Fruit fly (Drosophila melanogaster) whole organism, embryonic: ENCODE results near the gene CG17778.

ENCODE experiments used
- Atf-2 ChIP-seq: fragments of 200-800 bp; sonication (Bioruptor generic); optimal IDR thresholded peaks from 2 replicates; lab custom pipeline; 2016; ENCODE audit warnings: missing biosample characterization, missing genetic modification characterization
- Blimp-1 ChIP-seq: fragments of 200-800 bp; sonication (Bioruptor generic); optimal IDR thresholded peaks from 3 replicates; lab custom pipeline; 2018; ENCODE audit warnings: missing biosample characterization, missing genetic modification characterization, mild to moderate bottlenecking, moderate library complexity, missing genetic modification reagents
- CG1024 ChIP-seq: fragments of 200-800 bp; sonication (Bioruptor generic); IDR thresholded peaks from 2 replicates; pipeline ENCODE4 v1.3.6; 2022; ENCODE audit warnings: missing biosample characterization, missing genetic modification characterization
- CG10543 ChIP-seq: fragments of 200-800 bp; sonication (Bioruptor generic); optimal IDR thresholded peaks from 3 replicates; lab custom pipeline; 2017; ENCODE audit warnings: missing biosample characterization, mild to moderate bottlenecking, missing genetic modification characterization, moderate library complexity
- CG11560 ChIP-seq: fragments of 200-800 bp; sonication (Bioruptor generic); IDR thresholded peaks from 3 replicates; pipeline ENCODE4 v1.3.6; 2022; ENCODE audit warnings: missing biosample characterization, missing genetic modification characterization
- CG12299 ChIP-seq: fragments of 200-800 bp; sonication (Bioruptor generic); optimal IDR thresholded peaks from 2 replicates; lab custom pipeline; 2018; ENCODE audit warnings: missing biosample characterization, mild to moderate bottlenecking, missing genetic modification characterization
- CG13296 ChIP-seq: fragments of 200-800 bp; sonication (Bioruptor generic); optimal IDR thresholded peaks from 3 replicates; lab custom pipeline; 2018; ENCODE audit warnings: missing biosample characterization, mild to moderate bottlenecking, missing genetic modification characterization
- CG14014 ChIP-seq: fragments of 200-800 bp; sonication (Bioruptor generic); IDR thresholded peaks from 2 replicates; pipeline ENCODE4 v1.3.6; 2022; ENCODE audit warnings: missing biosample characterization, missing genetic modification characterization
- CG17186 ChIP-seq: fragments of 200-800 bp; sonication (Bioruptor generic); optimal IDR thresholded peaks from 3 replicates; lab custom pipeline; 2017; ENCODE audit warnings: missing biosample characterization, missing genetic modification reagents, missing genetic modification characterization
- CG2116 ChIP-seq: fragments of 200-800 bp; sonication (Bioruptor generic); optimal IDR thresholded peaks from 3 replicates; lab custom pipeline; 2018; ENCODE audit warnings: missing biosample characterization, mild to moderate bottlenecking, missing genetic modification characterization
- CG2889 ChIP-seq: fragments of 200-800 bp; sonication (Bioruptor generic); IDR thresholded peaks from 3 replicates; pipeline ENCODE4 v1.3.6; 2022; ENCODE audit warnings: missing biosample characterization, missing genetic modification characterization
- CG30431 ChIP-seq: fragments of 200-800 bp; sonication (Bioruptor generic); optimal IDR thresholded peaks from 2 replicates; lab custom pipeline; 2017; ENCODE audit warnings: missing biosample characterization, missing genetic modification characterization
- CG31388 ChIP-seq: fragments of 200-800 bp; sonication (Bioruptor generic); optimal IDR thresholded peaks from 2 replicates; lab custom pipeline; 2016; ENCODE audit warnings: missing biosample characterization, missing genetic modification characterization
- CG33557 ChIP-seq: fragments of 200-800 bp; sonication (Bioruptor generic); optimal IDR thresholded peaks from 2 replicates; lab custom pipeline; 2019; ENCODE audit warnings: missing biosample characterization, mild to moderate bottlenecking, missing genetic modification characterization, moderate library complexity
- CG4707 ChIP-seq: fragments of 200-800 bp; sonication (Bioruptor generic); optimal IDR thresholded peaks from 2 replicates; lab custom pipeline; 2018; ENCODE audit warnings: missing biosample characterization, mild to moderate bottlenecking, missing genetic modification characterization, moderate library complexity
- CG4854 ChIP-seq: fragments of 200-800 bp; sonication (Bioruptor generic); optimal IDR thresholded peaks from 2 replicates; lab custom pipeline; 2016; ENCODE audit warnings: missing biosample characterization, missing genetic modification characterization, inconsistent platforms
- CG7357 ChIP-seq: fragments of 200-800 bp; sonication (Bioruptor generic); IDR thresholded peaks from 3 replicates; pipeline ENCODE4 v1.3.6; 2022; ENCODE audit warnings: missing biosample characterization, missing genetic modification characterization
- CG8765 ChIP-seq: fragments of 200-800 bp; sonication (Bioruptor generic); IDR thresholded peaks from 2 replicates; pipeline ENCODE4 v1.3.6; 2022; ENCODE audit warnings: missing biosample characterization, missing genetic modification characterization
- CG9215 ChIP-seq: fragments of 200-800 bp; sonication (Bioruptor generic); IDR thresholded peaks from 2 replicates; pipeline ENCODE4 v1.3.6; 2022; ENCODE audit warnings: missing biosample characterization, missing genetic modification characterization
- Dip3 ChIP-seq: fragments of 200-800 bp; sonication (Bioruptor generic); optimal IDR thresholded peaks from 3 replicates; lab custom pipeline; 2016; ENCODE audit warnings: missing biosample characterization, missing genetic modification characterization
- ERR ChIP-seq: fragments of 200-800 bp; sonication (Bioruptor generic); optimal IDR thresholded peaks from 2 replicates; lab custom pipeline; 2016; ENCODE audit warnings: missing biosample characterization, missing genetic modification characterization
- Fer3 ChIP-seq: fragments of 200-800 bp; sonication (Bioruptor generic); optimal IDR thresholded peaks from 2 replicates; lab custom pipeline; 2018; ENCODE audit warnings: missing biosample characterization, mild to moderate bottlenecking, missing genetic modification characterization, moderate library complexity
- GATAe ChIP-seq: fragments of 200-800 bp; sonication (Bioruptor generic); conservative IDR thresholded peaks from 2 replicates; pipeline ENCODE4 v1.3.6; 2022; ENCODE audit warnings: missing biosample characterization, missing genetic modification characterization
- HmgD ChIP-seq: fragments of 200-800 bp; sonication (Bioruptor generic); optimal IDR thresholded peaks from 3 replicates; lab custom pipeline; 2016; ENCODE audit warnings: missing biosample characterization, missing genetic modification characterization
- Nf-YA ChIP-seq: fragments of 200-800 bp; sonication (Bioruptor generic); IDR thresholded peaks from 2 replicates; pipeline ENCODE4 v1.3.6; 2022; ENCODE audit warnings: missing biosample characterization, missing genetic modification characterization
- Opbp ChIP-seq: fragments of 200-800 bp; sonication (Bioruptor generic); IDR thresholded peaks from 3 replicates; pipeline ENCODE4 v1.3.6; 2022; ENCODE audit warnings: missing biosample characterization, missing genetic modification characterization; ENCODE audit not compliant: partially characterized antibody
- Pdp1 ChIP-seq, 2 experiments: fragments of 200-800 bp; sonication (Bioruptor generic); optimal IDR thresholded peaks; 3 replicates each; lab custom pipeline; 2016; ENCODE audit warnings: missing biosample characterization in 2 of 2, missing genetic modification characterization in 2 of 2, mild to moderate bottlenecking in 1 of 2, moderate library complexity in 1 of 2
- Ravus ChIP-seq: fragments of 200-800 bp; sonication (Bioruptor generic); IDR thresholded peaks from 2 replicates; pipeline ENCODE4 v1.3.6; 2022; ENCODE audit warnings: missing biosample characterization, missing genetic modification characterization
- Side ChIP-seq: fragments of 200-800 bp; sonication (Bioruptor generic); optimal IDR thresholded peaks from 2 replicates; lab custom pipeline; 2016; ENCODE audit warnings: missing biosample characterization, missing genetic modification characterization
- Ssrp ChIP-seq: fragments of 200-800 bp; sonication (Bioruptor generic); optimal IDR thresholded peaks from 2 replicates; lab custom pipeline; 2018; ENCODE audit warnings: missing biosample characterization, mild to moderate bottlenecking, missing genetic modification characterization, moderate library complexity
- Usf ChIP-seq: fragments of 200-800 bp; sonication (Bioruptor generic); optimal IDR thresholded peaks from 2 replicates; lab custom pipeline; 2017; ENCODE audit warnings: missing genotype, missing biosample characterization, missing genetic modification characterization
- ab ChIP-seq: fragments of 200-800 bp; sonication (Bioruptor generic); optimal IDR thresholded peaks from 2 replicates; lab custom pipeline; 2016; ENCODE audit warnings: missing biosample characterization, missing genetic modification characterization
- ac ChIP-seq: fragments of 200-800 bp; sonication (Bioruptor generic); optimal IDR thresholded peaks from 3 replicates; lab custom pipeline; 2017; ENCODE audit warnings: missing biosample characterization, mild to moderate bottlenecking, missing genetic modification characterization
- br ChIP-seq: fragments of >200 bp; optimal IDR thresholded peaks from 2 replicates; lab custom pipeline; 2017
- dati ChIP-seq: fragments of 200-800 bp; sonication (Bioruptor generic); IDR thresholded peaks from 2 replicates; pipeline ENCODE4 v1.3.6; 2022; ENCODE audit warnings: missing biosample characterization, missing genetic modification characterization
- dm ChIP-seq: fragments of 200-800 bp; sonication (Bioruptor generic); optimal IDR thresholded peaks from 3 replicates; lab custom pipeline; 2016; ENCODE audit warnings: missing biosample characterization, missing genetic modification characterization
- fd96Cb ChIP-seq: fragments of 200-800 bp; sonication (Bioruptor generic); optimal IDR thresholded peaks from 2 replicates; lab custom pipeline; 2018; ENCODE audit warnings: missing biosample characterization, mild to moderate bottlenecking, missing genetic modification characterization, moderate library complexity
- ftz-f1 ChIP-seq: fragments of 200-800 bp; sonication (Bioruptor generic); optimal IDR thresholded peaks from 2 replicates; lab custom pipeline; 2016; ENCODE audit warnings: missing biosample characterization, missing genetic modification characterization
- grau ChIP-seq: fragments of 200-800 bp; optimal IDR thresholded peaks from 3 replicates; lab custom pipeline; 2019; ENCODE audit warnings: missing biosample characterization, mild to moderate bottlenecking, missing genetic modification characterization, moderate library complexity
- gsb ChIP-seq: fragments of 200-800 bp; sonication (Bioruptor generic); IDR thresholded peaks from 2 replicates; pipeline ENCODE4 v1.3.6; 2022; ENCODE audit warnings: missing biosample characterization, missing genetic modification characterization
- h ChIP-seq: fragments of >200 bp; optimal IDR thresholded peaks from 2 replicates; lab custom pipeline; 2017
- insv ChIP-seq, 2 experiments: fragments of 200-800 bp; sonication (Bioruptor generic); optimal IDR thresholded peaks; 3 replicates each; lab custom pipeline; 2016 to 2018; ENCODE audit warnings: missing biosample characterization in 2 of 2, missing genetic modification characterization in 2 of 2
- inv ChIP-seq: fragments of 200-800 bp; sonication (Bioruptor generic); IDR thresholded peaks from 2 replicates; pipeline ENCODE4 v1.3.6; 2022; ENCODE audit warnings: missing biosample characterization, missing genetic modification characterization; ENCODE audit not compliant: partially characterized antibody
- klu ChIP-seq: fragments of 200-800 bp; sonication (Bioruptor generic); IDR thresholded peaks from 2 replicates; pipeline ENCODE4 v1.3.6; 2022; ENCODE audit warnings: missing biosample characterization, missing genetic modification characterization
- lmd ChIP-seq: fragments of 200-800 bp; sonication (Bioruptor generic); IDR thresholded peaks from 2 replicates; pipeline ENCODE4 v1.3.6; 2022; ENCODE audit warnings: missing biosample characterization, missing genetic modification characterization
- sim ChIP-seq: fragments of 200-800 bp; sonication (Bioruptor generic); IDR thresholded peaks from 2 replicates; pipeline ENCODE4 v1.3.6; 2022; ENCODE audit warnings: missing biosample characterization, missing genetic modification characterization
- stwl ChIP-seq: fragments of 200-800 bp; sonication (Bioruptor generic); optimal IDR thresholded peaks from 3 replicates; lab custom pipeline; 2018; ENCODE audit warnings: missing biosample characterization, mild to moderate bottlenecking, missing genetic modification characterization, moderate library complexity
- tll ChIP-seq, 2 experiments: fragments of 200-800 bp in 1 of 2; fragments of >200 bp in 1 of 2; sonication (Bioruptor generic) in 1 of 2; optimal IDR thresholded peaks; 2 replicates each; lab custom pipeline; 2017 to 2019; ENCODE audit warnings: missing biosample characterization in 2 of 2, missing genetic modification characterization in 2 of 2, mild to moderate bottlenecking in 1 of 2, moderate library complexity in 1 of 2
- tna ChIP-seq: fragments of 200-800 bp; sonication (Bioruptor generic); IDR thresholded peaks from 2 replicates; pipeline ENCODE4 v1.3.6; 2022; ENCODE audit warnings: missing biosample characterization, missing genetic modification characterization; ENCODE audit not compliant: partially characterized antibody
- zen ChIP-seq: fragments of 200-800 bp; sonication (Bioruptor generic); optimal IDR thresholded peaks from 3 replicates; lab custom pipeline; 2018; ENCODE audit warnings: missing biosample characterization, mild to moderate bottlenecking, missing genetic modification characterization, moderate library complexity

CG17778 gene

DNA sequence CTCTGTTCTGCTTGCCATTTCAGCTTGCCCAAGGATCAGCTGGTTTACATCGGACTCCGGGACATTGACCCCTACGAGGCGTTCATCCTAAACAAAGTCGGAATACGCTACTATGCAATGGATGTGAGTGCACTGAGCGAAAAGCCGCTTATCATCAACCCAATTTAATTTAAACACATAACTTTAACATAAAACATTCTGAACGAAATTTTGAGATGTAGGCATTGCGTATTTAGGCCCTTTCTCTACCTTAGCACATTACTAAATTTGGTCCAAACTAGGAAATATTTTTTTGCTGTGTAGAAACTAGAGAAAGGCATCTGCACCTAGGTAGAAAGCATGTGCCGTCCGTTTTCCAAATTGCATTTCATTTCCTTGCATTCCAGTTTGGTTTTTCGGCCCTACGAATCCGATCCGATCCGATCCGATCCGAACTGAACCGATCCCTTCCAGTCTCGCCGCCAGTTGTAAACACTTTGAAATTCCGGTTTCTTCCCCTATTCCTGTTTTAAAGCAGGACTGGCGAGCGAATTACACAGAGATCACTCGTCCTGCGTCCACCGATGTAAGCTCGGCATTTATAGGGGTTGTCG is 32.2 kb downstream of the CG17778 start (continued):
- TF ChIP-seq Ravus (GFP tag; lab: Robert Waterston, UW) (no peak), CG7357 (GFP tag; lab: Robert Waterston, UW) (no peak), CG4854 (GFP tag; lab: Kevin White, UChicago) (no peak), ftz-f1 (GFP tag; lab: Kevin White, UChicago) (no peak), tll (GFP tag; optimal IDR thresholded peaks at IDR 0.05; lab: Kevin White, UChicago) (peak; percentile 15 to 76), CG13296 (GFP tag; lab: Kevin White, UChicago) (no peak), tna (GFP tag; lab: Robert Waterston, UW) (no peak), CG2116 (GFP tag; lab: Kevin White, UChicago) (peak; percentile 15), ab (no peak), sim (GFP tag; lab: Robert Waterston, UW) (peak; percentile 47; the same call in 1 of the 2 replicates), insv (GFP tag; optimal IDR thresholded peaks at IDR 0.05; lab: Kevin White, UChicago) (peak in 1 of 2 experiments; percentile 84), klu (GFP tag; lab: Robert Waterston, UW) (no peak), h (lab: Kevin White, UChicago) (no peak), Opbp (no peak), CG33557 (GFP tag; lab: Kevin White, UChicago) (peak; percentile 69), CG12299 (tag; lab: Kevin White, UChicago) (no peak), Dip3 (GFP tag; lab: Kevin White, UChicago) (no peak), Nf-YA (GFP tag; lab: Robert Waterston, UW) (no peak), CG17186 (GFP tag; lab: Kevin White, UChicago) (no peak), CG1024 (GFP tag; lab: Robert Waterston, UW) (0 out of 2 replicates have a peak, but pooled peaks have one; percentile 29), br (lab: Kevin White, UChicago) (no peak), dati (GFP tag; lab: Robert Waterston, UW) (no peak), Fer3 (tag; lab: Kevin White, UChicago) (no peak), Side (peak; percentile 77), Blimp-1 (GFP tag; lab: Kevin White, UChicago) (no peak), grau (peak; percentile 56), CG9215 (no peak; the same call in 1 of the 2 replicates), Ssrp (tag; lab: Kevin White, UChicago) (peak; percentile 63), ac (GFP tag; lab: Kevin White, UChicago) (peak; percentile 95), Pdp1 (GFP tag; optimal IDR thresholded peaks at IDR 0.05; lab: Kevin White, UChicago) (peak; percentile 36 to 61), GATAe (GFP tag; lab: Robert Waterston, UW) (no peak), CG14014 (no peak), inv (GFP tag; lab: Robert Waterston, UW) (no peak), HmgD (peak; percentile 8), CG4707 (no peak), CG8765 (GFP tag; lab: Robert Waterston, UW) (peak; percentile 93), CG10543 (GFP tag; lab: Kevin White, UChicago) (no peak), CG2889 (GFP tag; lab: Robert Waterston, UW) (no peak), CG31388 (GFP tag; lab: Kevin White, UChicago) (peak; percentile 30), Usf (peak; percentile 71), fd96Cb (tag; lab: Kevin White, UChicago) (peak; percentile 54), ERR (GFP tag; lab: Kevin White, UChicago) (no peak), lmd (GFP tag; lab: Robert Waterston, UW) (peak; percentile 41; the same call in 1 of the 2 replicates), gsb (GFP tag; lab: Robert Waterston, UW) (no peak), CG11560 (tag; lab: Robert Waterston, UW) (no peak), CG30431 (GFP tag; lab: Kevin White, UChicago) (peak; percentile 76), stwl (tag; lab: Kevin White, UChicago) (peak; percentile 47), zen (peak; percentile 97), Atf-2 (peak; percentile 65), dm (GFP tag; lab: Kevin White, UChicago) (peak; percentile 47)
